Fruit fly (Drosophila melanogaster): ENCODE measurements around the gene Rph.

Gene Rph

dm6 chrX:10744773-10745589 lies 12.5 kb downstream of the Rph start, which contains the start of gene stx (continued):
- no peak for TF ChIP-seq fu2 (GFP tag; optimal IDR thresholded peaks at IDR 0.05)
- no peak for TF ChIP-seq Usf (GFP tag; optimal IDR thresholded peaks at IDR 0.05)
- 0 out of 2 replicates have a peak, but pooled peaks have one; percentile 23 for TF ChIP-seq CG11247 (GFP tag; IDR thresholded peaks at IDR 0.05)
- TF ChIP-seq tap (tag; optimal IDR thresholded peaks at IDR 0.05): no peak
- TF ChIP-seq ems (GFP tag; optimal IDR thresholded peaks at IDR 0.05): no peak
- TF ChIP-seq sug (tag; optimal IDR thresholded peaks at IDR 0.05): peak; percentile 42
- TF ChIP-seq Hr39 (optimal IDR thresholded peaks at IDR 0.05): no peak
- peak; percentile 31 for TF ChIP-seq CG6854 (GFP tag; optimal IDR thresholded peaks at IDR 0.05)
- TF ChIP-seq Neu2 (GFP tag; optimal IDR thresholded peaks at IDR 0.05; ENCODE audit: borderline replicate concordance): no peak
- TF ChIP-seq E2f1 (GFP tag; IDR thresholded peaks at IDR 0.05): peak; percentile 45; the same call in 1 of the 2 replicates
- TF ChIP-seq CG16863 (GFP tag; optimal IDR thresholded peaks at IDR 0.05): no peak
- no peak for TF ChIP-seq CG12299 (tag; optimal IDR thresholded peaks at IDR 0.05)
- TF ChIP-seq sqz (GFP tag; optimal IDR thresholded peaks at IDR 0.05): peak; percentile 15
- no peak for TF ChIP-seq cad (GFP tag; optimal IDR thresholded peaks at IDR 0.05)
- TF ChIP-seq CG6654 (GFP tag; optimal IDR thresholded peaks at IDR 0.05): no peak
- no peak for TF ChIP-seq Six4 (GFP tag; optimal IDR thresholded peaks at IDR 0.05)
- peak; percentile 68 for TF ChIP-seq CG1603 (tag; optimal IDR thresholded peaks at IDR 0.05)
- TF ChIP-seq sna (GFP tag; IDR thresholded peaks at IDR 0.05; ENCODE audit: partially characterized antibody): peak; percentile 98
- no peak for TF ChIP-seq slp2 (GFP tag; optimal IDR thresholded peaks at IDR 0.05)
- TF ChIP-seq chinmo (GFP tag; IDR thresholded peaks at IDR 0.05; ENCODE audit: partially characterized antibody): peak; percentile 56; the same call in 3 of the 4 replicates
- TF ChIP-seq Spps (tag; optimal IDR thresholded peaks at IDR 0.05): no peak
- peak; percentile 83 for TF ChIP-seq zen2 (GFP tag; IDR thresholded peaks at IDR 0.05; ENCODE audit: partially characterized antibody)
- TF ChIP-seq yki (optimal IDR thresholded peaks at IDR 0.05): no peak
- TF ChIP-seq dimm (GFP tag; IDR thresholded peaks at IDR 0.05): no peak
- TF ChIP-seq CG4854 (GFP tag; optimal IDR thresholded peaks at IDR 0.05): no peak
- TF ChIP-seq CG30403 (GFP tag; optimal IDR thresholded peaks at IDR 0.05): peak; percentile 19
- TF ChIP-seq CG16779 (GFP tag; IDR thresholded peaks at IDR 0.05): peak; percentile 81
- TF ChIP-seq pb (GFP tag; optimal IDR thresholded peaks at IDR 0.05): no peak
- TF ChIP-seq CG2120 (GFP tag; optimal IDR thresholded peaks at IDR 0.05): peak; percentile 3
- TF ChIP-seq CG17186 (GFP tag; optimal IDR thresholded peaks at IDR 0.05): peak; percentile 49
- TF ChIP-seq Kr (GFP tag; optimal IDR thresholded peaks at IDR 0.05): no peak
- no peak for TF ChIP-seq gem (tag; optimal IDR thresholded peaks at IDR 0.05)
- no peak for TF ChIP-seq CG8478 (optimal IDR thresholded peaks at IDR 0.05)
- peak; percentile 2 for TF ChIP-seq HLH54F (GFP tag; optimal IDR thresholded peaks at IDR 0.05)
- no peak for TF ChIP-seq CG7372 (GFP tag; IDR thresholded peaks at IDR 0.05)
- TF ChIP-seq Meics (GFP tag; optimal IDR thresholded peaks at IDR 0.05): peak; percentile 21
- peak; percentile 57; the same call in 2 of the 3 replicates for TF ChIP-seq CG17361 (GFP tag; IDR thresholded peaks at IDR 0.05)
- peak; percentile 29 for TF ChIP-seq CG10147 (GFP tag; optimal IDR thresholded peaks at IDR 0.05)
- TF ChIP-seq klu (GFP tag; IDR thresholded peaks at IDR 0.05): no peak
- no peak for TF ChIP-seq bcd (GFP tag; optimal IDR thresholded peaks at IDR 0.05)
- TF ChIP-seq al (GFP tag; IDR thresholded peaks at IDR 0.05): no peak
- peak; percentile 28 for TF ChIP-seq shn (GFP tag; optimal IDR thresholded peaks at IDR 0.05)
- no peak for TF ChIP-seq bab2 (GFP tag; optimal IDR thresholded peaks at IDR 0.05)
- no peak for TF ChIP-seq CG4820 (GFP tag; optimal IDR thresholded peaks at IDR 0.05)
- TF ChIP-seq CG18476 (GFP tag; optimal IDR thresholded peaks at IDR 0.05): peak; percentile 18
- no peak for TF ChIP-seq Dfd (GFP tag; optimal IDR thresholded peaks at IDR 0.05)
- no peak for TF ChIP-seq Blimp-1 (GFP tag; optimal IDR thresholded peaks at IDR 0.05)
- TF ChIP-seq Scr (GFP tag; IDR thresholded peaks at IDR 0.05; ENCODE audit: partially characterized antibody): peak; percentile 99
- TF ChIP-seq tx (GFP tag; optimal IDR thresholded peaks at IDR 0.05): no peak
- no peak for TF ChIP-seq CG7357 (GFP tag; IDR thresholded peaks at IDR 0.05)
- TF ChIP-seq Lhr (GFP tag; optimal IDR thresholded peaks at IDR 0.05): peak; percentile 75

Data from whole organism, embryonic.